Fruit fly (Drosophila melanogaster): ENCODE measurements around the gene CG10492.

The CG10492 gene

DNA sequence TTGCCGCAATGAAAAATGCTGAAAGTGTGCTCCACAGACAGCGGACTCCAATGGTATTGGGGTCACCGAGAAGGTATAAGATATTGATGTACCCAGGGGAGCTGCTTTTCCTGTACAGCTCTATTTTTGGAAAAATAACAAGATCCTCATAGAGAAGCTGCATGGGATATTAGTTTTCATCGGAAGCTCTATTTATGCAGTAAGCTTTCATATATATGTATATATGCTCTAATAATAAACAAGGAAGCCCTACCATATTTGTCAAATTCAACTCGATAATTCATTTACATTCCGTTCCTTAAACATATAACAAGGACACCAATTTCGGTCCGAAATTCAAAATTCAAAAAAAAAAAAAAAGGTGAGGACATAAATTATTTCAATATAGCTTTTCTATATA is 47.9 kb downstream of the CG10492 start, which contains the start of the genes CG17344 and CG43731:
Gene CG17344 (plus strand): TSS at position 301 of the 400 bp plus-strand sequence.
Gene CG43731 (plus strand): TSS at position 301 of the 400 bp plus-strand sequence.
- TF ChIP-seq noc (tag; optimal IDR thresholded peaks at IDR 0.05) = no peak

DNA sequence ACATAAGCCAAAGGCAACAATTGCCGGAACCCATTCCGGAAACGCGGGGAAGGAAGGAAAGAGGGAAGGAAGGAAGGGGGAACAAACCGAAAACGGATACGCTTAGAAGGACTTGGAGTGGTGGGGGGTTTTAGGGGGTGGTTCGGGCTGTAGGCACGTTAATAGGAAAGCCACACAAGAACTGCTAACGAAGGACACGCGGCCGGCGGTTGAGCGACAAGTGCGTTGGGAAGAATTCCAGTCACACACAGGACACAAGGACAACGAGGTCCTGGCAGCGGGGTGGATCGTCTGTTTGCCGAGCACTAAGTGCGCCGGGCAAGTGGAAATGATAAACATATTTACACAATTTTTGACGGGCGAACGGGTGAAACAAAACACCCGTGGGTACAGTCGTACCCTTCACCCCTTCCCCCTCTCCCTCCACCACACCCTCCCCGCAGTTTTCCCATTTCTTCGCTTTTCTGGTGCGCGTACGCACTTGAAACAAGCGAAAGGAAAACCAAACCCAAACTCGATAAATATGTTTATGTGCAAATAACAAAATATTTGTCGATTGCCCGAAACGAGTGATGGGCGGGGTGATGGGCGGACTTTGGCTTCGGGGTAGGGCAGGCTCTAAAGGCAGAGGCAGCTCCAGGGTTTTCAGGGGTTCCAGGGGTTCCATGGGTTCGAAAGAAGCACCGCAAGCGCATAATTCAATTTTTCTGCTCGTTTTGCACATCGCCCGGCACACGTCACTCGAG is 49.5 kb downstream of the CG10492 start:
- no peak for TF ChIP-seq noc (tag; optimal IDR thresholded peaks at IDR 0.05)

DNA sequence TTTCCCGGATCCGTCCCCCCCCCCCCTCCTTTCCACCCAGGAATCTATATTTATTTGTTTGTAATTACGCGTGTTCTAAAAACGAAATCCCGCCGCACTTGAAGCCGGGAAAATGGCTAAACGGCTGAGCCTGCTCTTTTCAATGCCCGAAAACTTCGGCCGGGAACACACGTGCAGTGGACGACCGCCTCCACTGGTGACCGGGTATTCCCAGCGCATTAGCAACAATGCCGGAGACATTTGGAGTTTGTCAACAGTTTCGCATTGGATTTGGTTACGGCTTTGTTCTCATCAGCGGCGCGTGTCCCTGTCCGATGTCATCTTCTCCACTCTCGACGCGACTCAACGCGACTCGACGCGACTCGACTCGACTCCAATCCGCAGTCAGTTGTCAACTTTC is 50.5 kb downstream of the CG10492 start:
- no peak for TF ChIP-seq noc (tag; optimal IDR thresholded peaks at IDR 0.05)

DNA sequence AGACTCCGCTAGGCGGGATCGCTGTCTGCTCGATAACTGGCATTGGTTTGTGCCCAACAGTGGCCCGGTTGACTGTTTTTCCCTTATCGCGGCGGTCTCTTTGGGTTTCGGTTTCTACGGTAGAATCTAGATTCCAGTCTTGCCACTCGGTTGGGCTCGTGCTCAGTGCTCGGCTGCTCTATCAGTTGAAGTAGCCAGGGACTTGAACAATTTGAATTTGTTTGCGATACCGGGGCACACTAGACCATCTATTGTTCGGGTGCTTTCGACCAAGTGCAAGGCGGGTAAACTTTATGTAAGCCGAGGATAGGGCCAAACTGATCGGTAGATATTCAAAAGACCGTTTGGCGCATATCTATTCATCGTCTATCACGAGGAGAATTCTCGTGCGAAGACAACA is 52.4 kb downstream of the CG10492 start:
- TF ChIP-seq noc (tag; optimal IDR thresholded peaks at IDR 0.05) = no peak

All from whole organism, larva.